Fruit fly (Drosophila melanogaster): ENCODE measurements around the gene CG12991.

Gene CG12991

dm6 chrX:17624983-17625401 lies 45.3 kb downstream of the CG12991 start (continued):
- TF ChIP-seq kni (GFP tag; optimal IDR thresholded peaks at IDR 0.05) = peak; percentile 63
- no peak for TF ChIP-seq CG15479 (GFP tag; optimal IDR thresholded peaks at IDR 0.05)
- TF ChIP-seq chif (GFP tag; optimal IDR thresholded peaks at IDR 0.05) = peak; percentile 68 to 78
- TF ChIP-seq hb (GFP tag; IDR thresholded peaks at IDR 0.05; ENCODE audit: partially characterized antibody) = no peak
- TF ChIP-seq C15 (GFP tag; IDR thresholded peaks at IDR 0.05) = 0 out of 3 replicates have a peak, but pooled peaks have one; percentile 42
- TF ChIP-seq CG7745 (tag; optimal IDR thresholded peaks at IDR 0.05) = no peak
- peak; percentile 74 for TF ChIP-seq Mad (GFP tag; optimal IDR thresholded peaks at IDR 0.05)
- TF ChIP-seq sug (tag; optimal IDR thresholded peaks at IDR 0.05) = peak; percentile 85
- TF ChIP-seq Hr3 (GFP tag; optimal IDR thresholded peaks at IDR 0.05) = peak; percentile 66
- TF ChIP-seq tgo (GFP tag; IDR thresholded peaks at IDR 0.05) = peak; percentile 71
- TF ChIP-seq danr (GFP tag; IDR thresholded peaks at IDR 0.05) = peak; percentile 72
- no peak for TF ChIP-seq br (optimal IDR thresholded peaks at IDR 0.05)
- peak; percentile 94 for TF ChIP-seq CG12071 (GFP tag; optimal IDR thresholded peaks at IDR 0.05)
- peak; percentile 91 for TF ChIP-seq CG6854 (GFP tag; optimal IDR thresholded peaks at IDR 0.05)
- peak; percentile 80 for TF ChIP-seq ems (GFP tag; optimal IDR thresholded peaks at IDR 0.05)
- no peak for TF ChIP-seq CG34224 (GFP tag; IDR thresholded peaks at IDR 0.05; ENCODE audit: partially characterized antibody)
- TF ChIP-seq Sox100B (GFP tag; optimal IDR thresholded peaks at IDR 0.05) = peak; percentile 91
- TF ChIP-seq CG4328 (GFP tag; optimal IDR thresholded peaks at IDR 0.05) = peak; percentile 88
- TF ChIP-seq CG10959 (GFP tag; IDR thresholded peaks at IDR 0.05) = no peak
- peak; percentile 63 for TF ChIP-seq trem (tag; optimal IDR thresholded peaks at IDR 0.05)
- TF ChIP-seq ara (GFP tag; IDR thresholded peaks at IDR 0.05) = 0 out of 2 replicates have a peak, but pooled peaks have one; percentile 6
- peak; percentile 81 for TF ChIP-seq Asciz (GFP tag; optimal IDR thresholded peaks at IDR 0.05)
- no peak for TF ChIP-seq CG6791 (GFP tag; IDR thresholded peaks at IDR 0.05; ENCODE audit: partially characterized antibody)
- TF ChIP-seq fd3F (GFP tag; optimal IDR thresholded peaks at IDR 0.05) = peak; percentile 89
- TF ChIP-seq CG30403 (GFP tag; optimal IDR thresholded peaks at IDR 0.05) = peak; percentile 86
- peak; percentile 62 for TF ChIP-seq CG9215 (GFP tag; IDR thresholded peaks at IDR 0.05)
- peak; percentile 48 for TF ChIP-seq CG7928 (GFP tag; optimal IDR thresholded peaks at IDR 0.05)
- peak; percentile 46 for TF ChIP-seq CG3065 (GFP tag; optimal IDR thresholded peaks at IDR 0.05)
- peak; percentile 42 for TF ChIP-seq cato (GFP tag; optimal IDR thresholded peaks at IDR 0.05; ENCODE audit: borderline replicate concordance)
- peak; percentile 65 for TF ChIP-seq CG14710 (tag; optimal IDR thresholded peaks at IDR 0.05)
- peak; percentile 74 for TF ChIP-seq CG4854 (GFP tag; optimal IDR thresholded peaks at IDR 0.05)
- peak; percentile 95 for TF ChIP-seq Fer1 (GFP tag; optimal IDR thresholded peaks at IDR 0.05)
- no peak; the same call in 1 of the 2 replicates for TF ChIP-seq CG16779 (GFP tag; IDR thresholded peaks at IDR 0.05)
- peak; percentile 88 for TF ChIP-seq stc (GFP tag; IDR thresholded peaks at IDR 0.05)
- TF ChIP-seq lab (GFP tag; optimal IDR thresholded peaks at IDR 0.05) = peak; percentile 93
- TF ChIP-seq Hr51 (GFP tag; optimal IDR thresholded peaks at IDR 0.05) = peak; percentile 74 to 96
- TF ChIP-seq Hmr (GFP tag; optimal IDR thresholded peaks at IDR 0.05) = peak; percentile 90
- peak; percentile 65 to 79 for TF ChIP-seq Pdp1 (GFP tag; optimal IDR thresholded peaks at IDR 0.05)
- peak; percentile 81 for TF ChIP-seq CG7786 (GFP tag; optimal IDR thresholded peaks at IDR 0.05)
- TF ChIP-seq CG15073 (GFP tag; optimal IDR thresholded peaks at IDR 0.05) = peak; percentile 37
- TF ChIP-seq D (optimal IDR thresholded peaks at IDR 0.05) = no peak
- peak; percentile 77 for TF ChIP-seq D (GFP tag; optimal IDR thresholded peaks at IDR 0.05)
- peak; percentile 58 for TF ChIP-seq Nf-YA (GFP tag; IDR thresholded peaks at IDR 0.05)
- TF ChIP-seq CG2202 (tag; optimal IDR thresholded peaks at IDR 0.05) = peak; percentile 37
- TF ChIP-seq Neu2 (GFP tag; optimal IDR thresholded peaks at IDR 0.05; ENCODE audit: borderline replicate concordance) = no peak
- TF ChIP-seq CG3163 (GFP tag; optimal IDR thresholded peaks at IDR 0.05) = peak; percentile 10
- TF ChIP-seq CG31365 (tag; optimal IDR thresholded peaks at IDR 0.05) = peak; percentile 74
- no peak for TF ChIP-seq HLH4C (GFP tag; IDR thresholded peaks at IDR 0.05; ENCODE audit: partially characterized antibody)
- peak; percentile 77 for TF ChIP-seq CG14441 (GFP tag; IDR thresholded peaks at IDR 0.05)
- peak; percentile 87 for TF ChIP-seq Rfx (GFP tag; IDR thresholded peaks at IDR 0.05)

Measured in whole organism, embryonic.